Fruit fly (Drosophila melanogaster) whole organism, embryonic: ENCODE measurements around the gene CG17819.

Source experiments
- Antp ChIP-seq: fragments of 200-800 bp; sonication (Bioruptor generic); optimal IDR thresholded peaks from 3 replicates; lab custom pipeline; 2016; ENCODE audit warnings: missing biosample characterization, missing genetic modification characterization
- Atf-2 ChIP-seq: fragments of 200-800 bp; sonication (Bioruptor generic); optimal IDR thresholded peaks from 2 replicates; lab custom pipeline; 2016; ENCODE audit warnings: missing biosample characterization, missing genetic modification characterization
- Bteb2 ChIP-seq: fragments of 200-800 bp; sonication (Bioruptor generic); optimal IDR thresholded peaks from 2 replicates; lab custom pipeline; 2016; ENCODE audit warnings: missing biosample characterization, missing genetic modification characterization
- CG10274 ChIP-seq: fragments of 200-800 bp; sonication (Bioruptor generic); optimal IDR thresholded peaks from 3 replicates; lab custom pipeline; 2017; ENCODE audit warnings: missing biosample characterization, mild to moderate bottlenecking, missing genetic modification characterization
- CG10431 ChIP-seq: fragments of 200-800 bp; sonication (Bioruptor generic); optimal IDR thresholded peaks from 3 replicates; lab custom pipeline; 2018; ENCODE audit warnings: missing biosample characterization, mild to moderate bottlenecking, missing genetic modification characterization
- CG10462 ChIP-seq: fragments of 200-800 bp; sonication (Bioruptor generic); optimal IDR thresholded peaks from 2 replicates; lab custom pipeline; 2016; ENCODE audit warnings: missing biosample characterization, missing genetic modification characterization
- CG10979 ChIP-seq: fragments of 200-800 bp; sonication (Bioruptor generic); optimal IDR thresholded peaks from 2 replicates; lab custom pipeline; 2018; ENCODE audit warnings: missing biosample characterization, mild to moderate bottlenecking, missing genetic modification characterization, moderate library complexity
- CG11398 ChIP-seq: fragments of 200-800 bp; sonication (Bioruptor generic); optimal IDR thresholded peaks from 2 replicates; lab custom pipeline; 2016; ENCODE audit warnings: missing biosample characterization, missing genetic modification characterization
- CG11504 ChIP-seq: fragments of 200-800 bp; sonication (Bioruptor generic); optimal IDR thresholded peaks from 3 replicates; lab custom pipeline; 2019; ENCODE audit warnings: missing biosample characterization, mild to moderate bottlenecking, missing genetic modification characterization, moderate library complexity
- CG11723 ChIP-seq: fragments of 200-800 bp; sonication (Bioruptor generic); optimal IDR thresholded peaks from 2 replicates; lab custom pipeline; 2017; ENCODE audit warnings: missing biosample characterization, mild to moderate bottlenecking, missing genetic modification characterization
- CG13296 ChIP-seq: fragments of 200-800 bp; sonication (Bioruptor generic); optimal IDR thresholded peaks from 3 replicates; lab custom pipeline; 2018; ENCODE audit warnings: missing biosample characterization, mild to moderate bottlenecking, missing genetic modification characterization
- CG13624 ChIP-seq: fragments of 200-800 bp; sonication (Bioruptor generic); optimal IDR thresholded peaks from 2 replicates; lab custom pipeline; 2016; ENCODE audit warnings: missing biosample characterization, missing genetic modification characterization
- CG15073 ChIP-seq: fragments of 200-800 bp; sonication (Bioruptor generic); optimal IDR thresholded peaks from 2 replicates; lab custom pipeline; 2016; ENCODE audit warnings: missing biosample characterization, missing genetic modification characterization
- CG15696 ChIP-seq: fragments of 200-800 bp; sonication (Bioruptor generic); optimal IDR thresholded peaks from 2 replicates; lab custom pipeline; 2019; ENCODE audit warnings: missing biosample characterization, mild to moderate bottlenecking, missing genetic modification characterization, moderate library complexity
- CG1792 ChIP-seq: fragments of 200-800 bp; sonication (Bioruptor generic); optimal IDR thresholded peaks from 2 replicates; lab custom pipeline; 2016; ENCODE audit warnings: missing biosample characterization, missing genetic modification characterization
- CG3407 ChIP-seq: fragments of 200-800 bp; sonication (Bioruptor generic); optimal IDR thresholded peaks from 2 replicates; lab custom pipeline; 2018; ENCODE audit warnings: missing biosample characterization, mild to moderate bottlenecking, missing genetic modification characterization
- CG42726 ChIP-seq: fragments of 200-800 bp; sonication (Bioruptor generic); IDR thresholded peaks from 2 replicates; pipeline ENCODE4 v1.3.6; 2022; ENCODE audit warnings: missing biosample characterization, missing genetic modification characterization; ENCODE audit not compliant: partially characterized antibody
- CG4404 ChIP-seq: fragments of 200-800 bp; sonication (Bioruptor generic); IDR thresholded peaks from 2 replicates; pipeline ENCODE4 v1.3.6; 2022; ENCODE audit warnings: missing biosample characterization, missing genetic modification characterization
- CG5245 ChIP-seq: fragments of 200-800 bp; sonication (Bioruptor generic); optimal IDR thresholded peaks from 3 replicates; lab custom pipeline; 2016; ENCODE audit warnings: missing biosample characterization, missing genetic modification characterization
- CG6254 ChIP-seq: fragments of 200-800 bp; sonication (Bioruptor generic); optimal IDR thresholded peaks from 3 replicates; lab custom pipeline; 2017; ENCODE audit warnings: mild to moderate bottlenecking, missing biosample characterization, missing genetic modification reagents, missing genetic modification characterization
- CG7372 ChIP-seq: fragments of 200-800 bp; sonication (Bioruptor generic); IDR thresholded peaks from 2 replicates; pipeline ENCODE4 v1.3.6; 2022; ENCODE audit warnings: missing biosample characterization, missing genetic modification characterization
- CG9215 ChIP-seq: fragments of 200-800 bp; sonication (Bioruptor generic); IDR thresholded peaks from 2 replicates; pipeline ENCODE4 v1.3.6; 2022; ENCODE audit warnings: missing biosample characterization, missing genetic modification characterization
- Dip3 ChIP-seq: fragments of 200-800 bp; sonication (Bioruptor generic); optimal IDR thresholded peaks from 3 replicates; lab custom pipeline; 2016; ENCODE audit warnings: missing biosample characterization, missing genetic modification characterization
- Dref ChIP-seq: fragments of 200-800 bp; sonication (Bioruptor generic); IDR thresholded peaks from 2 replicates; pipeline ENCODE4 v1.3.6; 2022; ENCODE audit warnings: missing biosample characterization, missing genetic modification characterization
- HLHmδ ChIP-seq: fragments of 200-800 bp; sonication (Bioruptor generic); optimal IDR thresholded peaks from 2 replicates; lab custom pipeline; 2018; ENCODE audit warnings: missing biosample characterization, mild to moderate bottlenecking, missing genetic modification characterization, moderate library complexity
- HmgZ ChIP-seq: fragments of 200-800 bp; sonication (Bioruptor generic); optimal IDR thresholded peaks from 2 replicates; lab custom pipeline; 2018; ENCODE audit warnings: missing biosample characterization, mild to moderate bottlenecking, missing genetic modification characterization
- Hr78 ChIP-seq, 2 experiments: fragments of 200-800 bp in 1 of 2; fragments of >200 bp in 1 of 2; sonication (Bioruptor generic) in 1 of 2; optimal IDR thresholded peaks; 2 replicates each; lab custom pipeline; 2017 to 2019; ENCODE audit warnings: missing biosample characterization in 2 of 2, missing genetic modification characterization in 2 of 2, mild to moderate bottlenecking in 1 of 2, moderate library complexity in 1 of 2
- NC2α ChIP-seq: fragments of 200-800 bp; sonication (Bioruptor generic); optimal IDR thresholded peaks from 2 replicates; lab custom pipeline; 2016; ENCODE audit warnings: missing biosample characterization, missing genetic modification characterization
- NfI ChIP-seq: fragments of 200-800 bp; sonication (Bioruptor generic); optimal IDR thresholded peaks from 3 replicates; lab custom pipeline; 2018; ENCODE audit warnings: missing biosample characterization, mild to moderate bottlenecking, missing genetic modification characterization, moderate library complexity
- Opbp ChIP-seq: fragments of 200-800 bp; sonication (Bioruptor generic); IDR thresholded peaks from 3 replicates; pipeline ENCODE4 v1.3.6; 2022; ENCODE audit warnings: missing biosample characterization, missing genetic modification characterization; ENCODE audit not compliant: partially characterized antibody
- Sox102F ChIP-seq: fragments of 200-800 bp; sonication (Bioruptor generic); optimal IDR thresholded peaks from 2 replicates; lab custom pipeline; 2018; ENCODE audit warnings: missing biosample characterization, mild to moderate bottlenecking, missing genetic modification characterization, moderate library complexity
- bbx ChIP-seq: fragments of 200-800 bp; sonication (Bioruptor generic); IDR thresholded peaks from 2 replicates; pipeline ENCODE4 v1.3.6; 2022; ENCODE audit warnings: missing biosample characterization, missing genetic modification characterization; ENCODE audit not compliant: partially characterized antibody
- disco-r ChIP-seq: fragments of 200-800 bp; sonication (Bioruptor generic); optimal IDR thresholded peaks from 2 replicates; lab custom pipeline; 2016; ENCODE audit warnings: missing biosample characterization, missing genetic modification characterization
- en ChIP-seq: fragments of 200-800 bp; sonication (Bioruptor generic); optimal IDR thresholded peaks from 2 replicates; lab custom pipeline; 2016; ENCODE audit warnings: missing biosample characterization, missing genetic modification characterization
- fru ChIP-seq: fragments of >200 bp; optimal IDR thresholded peaks from 2 replicates; lab custom pipeline; 2017
- ftz-f1 ChIP-seq: fragments of 200-800 bp; sonication (Bioruptor generic); optimal IDR thresholded peaks from 2 replicates; lab custom pipeline; 2016; ENCODE audit warnings: missing biosample characterization, missing genetic modification characterization
- jigr1 ChIP-seq: fragments of 200-800 bp; sonication (Bioruptor generic); IDR thresholded peaks from 3 replicates; pipeline ENCODE4 v1.3.6; 2022; ENCODE audit warnings: missing biosample characterization, missing genetic modification characterization
- kay ChIP-seq: fragments of 200-800 bp; sonication (Bioruptor generic); optimal IDR thresholded peaks from 2 replicates; lab custom pipeline; 2016; ENCODE audit warnings: missing biosample characterization, missing genetic modification characterization
- maf-S ChIP-seq: fragments of 200-800 bp; sonication (Bioruptor generic); optimal IDR thresholded peaks from 2 replicates; lab custom pipeline; 2016; ENCODE audit warnings: missing biosample characterization, missing genetic modification characterization
- mam ChIP-seq: fragments of 200-800 bp; sonication (Bioruptor generic); optimal IDR thresholded peaks from 3 replicates; lab custom pipeline; 2016; ENCODE audit warnings: missing biosample characterization, missing genetic modification characterization
- rib ChIP-seq: fragments of 200-800 bp; sonication (Bioruptor generic); IDR thresholded peaks from 2 replicates; pipeline ENCODE4 v1.3.6; 2022; ENCODE audit warnings: missing biosample characterization, missing genetic modification characterization
- sd ChIP-seq: fragments of 200-800 bp; sonication (Bioruptor generic); optimal IDR thresholded peaks from 3 replicates; lab custom pipeline; 2018; ENCODE audit warnings: missing biosample characterization, mild to moderate bottlenecking, missing genetic modification characterization, moderate library complexity
- slp2 ChIP-seq: fragments of 200-800 bp; sonication (Bioruptor generic); optimal IDR thresholded peaks from 2 replicates; lab custom pipeline; 2016; ENCODE audit warnings: missing biosample characterization, missing genetic modification characterization
- so ChIP-seq: fragments of 200-800 bp; sonication (Bioruptor generic); IDR thresholded peaks from 3 replicates; pipeline ENCODE4 v1.3.6; 2022; ENCODE audit warnings: missing biosample characterization, missing genetic modification characterization
- ssp ChIP-seq: fragments of 200-800 bp; sonication (Bioruptor generic); IDR thresholded peaks from 2 replicates; pipeline ENCODE4 v1.3.6; 2022; ENCODE audit warnings: missing biosample characterization, missing genetic modification characterization
- stc ChIP-seq: fragments of 200-800 bp; sonication (Bioruptor generic); IDR thresholded peaks from 2 replicates; pipeline ENCODE4 v1.3.6; 2022; ENCODE audit warnings: missing biosample characterization, missing genetic modification characterization
- tap ChIP-seq: fragments of 200-800 bp; optimal IDR thresholded peaks from 3 replicates; lab custom pipeline; 2019; ENCODE audit warnings: missing biosample characterization, mild to moderate bottlenecking, missing genetic modification characterization, moderate library complexity
- trem ChIP-seq: fragments of 200-800 bp; optimal IDR thresholded peaks from 3 replicates; lab custom pipeline; 2019; ENCODE audit warnings: missing biosample characterization, mild to moderate bottlenecking, missing genetic modification characterization, moderate library complexity
- tx ChIP-seq: fragments of 200-800 bp; sonication (Bioruptor generic); optimal IDR thresholded peaks from 2 replicates; lab custom pipeline; 2016; ENCODE audit warnings: missing biosample characterization, missing genetic modification characterization
- zfh1 ChIP-seq: fragments of 200-800 bp; sonication (Bioruptor generic); IDR thresholded peaks from 3 replicates; pipeline ENCODE4 v1.3.6; 2022; ENCODE audit warnings: missing biosample characterization, missing genetic modification characterization

The CG17819 gene

DNA sequence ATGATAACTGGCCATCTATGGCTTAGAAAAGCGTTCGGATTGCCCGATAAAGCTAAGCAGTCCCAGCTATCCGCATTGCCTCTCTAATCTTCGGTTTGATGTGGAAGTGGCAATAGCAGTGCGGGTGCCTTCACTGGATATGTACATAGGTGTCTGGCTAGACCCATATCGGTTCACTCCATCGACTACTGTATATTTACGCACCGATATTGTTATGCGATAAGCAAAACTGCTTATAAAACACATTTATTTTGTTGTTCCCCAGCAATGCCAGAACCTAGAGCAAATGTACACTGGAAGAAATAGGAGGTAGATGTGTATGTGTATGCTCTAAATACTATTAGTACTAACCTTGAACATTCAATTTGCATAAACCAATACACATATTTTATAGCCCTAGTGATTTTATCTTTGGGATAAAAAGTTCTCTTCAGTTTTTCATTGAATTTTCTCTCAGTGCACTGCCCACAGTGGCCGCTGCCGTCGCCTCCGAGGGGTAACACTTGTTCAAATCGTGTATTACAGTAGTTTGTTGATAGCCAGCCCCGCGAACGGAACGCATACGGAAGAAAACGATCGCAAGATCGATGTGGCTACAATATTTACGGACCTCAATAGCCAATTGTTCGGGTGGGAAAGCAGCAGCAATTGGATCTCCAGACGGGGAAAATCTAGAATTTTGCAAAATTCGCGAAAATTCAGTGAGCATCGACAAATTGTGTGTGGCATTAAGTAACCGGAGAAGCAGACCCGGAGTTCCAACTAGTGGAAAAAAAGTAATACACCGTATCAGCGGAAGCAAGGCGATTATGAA, 15.0 kb downstream of the CG17819 start, which contains the start of gene CG31431 (continued):
- TF ChIP-seq NfI (GFP tag; lab: Kevin White, UChicago) (peak; percentile 96), Atf-2 (GFP tag; lab: Kevin White, UChicago) (peak; percentile 96), Antp (peak; percentile 98), tx (GFP tag; lab: Kevin White, UChicago) (peak; percentile 95), CG10274 (GFP tag; lab: Kevin White, UChicago) (peak; percentile 92), CG10431 (GFP tag; lab: Kevin White, UChicago) (peak; percentile 69), kay (GFP tag; lab: Kevin White, UChicago) (peak; percentile 95), CG6254 (GFP tag; lab: Kevin White, UChicago) (peak; percentile 89), maf-S (GFP tag; lab: Kevin White, UChicago) (peak; percentile 97), CG11504 (peak; percentile 96), jigr1 (peak; percentile 84), NC2α (peak; percentile 93), so (GFP tag; lab: Robert Waterston, UW) (peak; percentile 97), CG13624 (GFP tag; lab: Kevin White, UChicago) (peak; percentile 98), CG42726 (GFP tag; lab: Robert Waterston, UW) (no peak), Bteb2 (GFP tag; lab: Kevin White, UChicago) (peak; percentile 96), ftz-f1 (GFP tag; lab: Kevin White, UChicago) (peak; percentile 83), en (GFP tag; lab: Kevin White, UChicago) (peak; percentile 95), HmgZ (tag; lab: Kevin White, UChicago) (peak; percentile 98), Opbp (GFP tag; lab: Robert Waterston, UW) (no peak), zfh1 (GFP tag; lab: Robert Waterston, UW) (peak; percentile 98), CG7372 (peak; percentile 98), trem (tag; lab: Kevin White, UChicago) (peak; percentile 92), stc (GFP tag; lab: Robert Waterston, UW) (peak; percentile 95), CG1792 (GFP tag; lab: Kevin White, UChicago) (peak; percentile 97), rib (peak; percentile 98), CG13296 (peak; percentile 98), CG11723 (peak; percentile 88), CG10462 (GFP tag; lab: Kevin White, UChicago) (peak; percentile 94), mam (GFP tag; lab: Kevin White, UChicago) (peak; percentile 98), CG3407 (peak; percentile 90), Dip3 (peak; percentile 97), Hr78 (GFP tag; optimal IDR thresholded peaks at IDR 0.05; lab: Kevin White, UChicago) (peak in 1 of 2 experiments; percentile 76), HLHmδ (peak; percentile 3), CG10979 (peak; percentile 96), fru (lab: Kevin White, UChicago) (no peak), CG15073 (GFP tag; lab: Kevin White, UChicago) (peak; percentile 78), ssp (peak; percentile 89), disco-r (GFP tag; lab: Kevin White, UChicago) (peak; percentile 94), CG4404 (GFP tag; lab: Robert Waterston, UW) (peak; percentile 96), Dref (GFP tag; lab: Robert Waterston, UW) (peak; percentile 43; the same call in 1 of the 2 replicates), CG5245 (GFP tag; lab: Kevin White, UChicago) (peak; percentile 96), tap (tag; lab: Kevin White, UChicago) (peak; percentile 97), bbx (GFP tag; lab: Robert Waterston, UW) (no peak), CG9215 (GFP tag; lab: Robert Waterston, UW) (peak; percentile 96), CG11398 (peak; percentile 96), CG15696 (tag; lab: Kevin White, UChicago) (peak; percentile 96), Sox102F (peak; percentile 96), slp2 (GFP tag; lab: Kevin White, UChicago) (peak; percentile 95), sd (tag; lab: Kevin White, UChicago) (peak; percentile 93)
